Worm (Caenorhabditis elegans): ENCODE measurements around the gene lin-2.

DNA sequence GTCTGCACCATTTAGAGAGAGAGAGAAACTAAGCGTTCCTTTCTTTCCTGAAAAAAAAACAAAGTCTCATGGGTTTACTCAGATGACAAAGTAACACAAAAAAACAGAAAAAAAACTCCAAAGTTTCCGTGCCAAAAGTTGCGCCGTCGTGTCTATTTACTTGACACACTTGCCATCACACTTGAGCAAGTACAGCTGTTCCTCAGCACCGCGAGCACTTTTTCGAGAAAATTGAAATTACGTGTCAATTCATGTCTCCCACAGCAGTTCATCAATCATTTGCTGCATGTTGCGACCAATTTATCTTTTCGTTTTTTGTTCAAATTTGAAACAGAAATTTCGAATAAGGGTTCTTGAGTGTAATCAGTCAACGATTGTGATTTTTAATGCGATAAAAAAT is 22.6 kb upstream of the lin-2 start:
- TF ChIP-seq ama-1 (optimal IDR thresholded peaks at IDR 0.05) (no peak), zag-1 (tag; optimal IDR thresholded peaks at IDR 0.05) (no peak), R02D3.7 (tag; optimal IDR thresholded peaks at IDR 0.05) (no peak), nhr-25 (tag; optimal IDR thresholded peaks at IDR 0.05) (no peak), elt-1 (tag; optimal IDR thresholded peaks at IDR 0.05) (no peak), nhr-6 (tag; optimal IDR thresholded peaks at IDR 0.05) (no peak), unc-62 (GFP tag; optimal IDR thresholded peaks at IDR 0.05) (no peak), egl-27 (tag; optimal IDR thresholded peaks at IDR 0.05) (no peak), ztf-4 (tag; optimal IDR thresholded peaks at IDR 0.05) (no peak), sem-4 (tag; optimal IDR thresholded peaks at IDR 0.05) (no peak), nhr-10 (tag; optimal IDR thresholded peaks at IDR 0.05) (no peak), crh-2 (tag; optimal IDR thresholded peaks at IDR 0.05) (no peak), elt-3 (tag; optimal IDR thresholded peaks at IDR 0.05) (no peak)
